Fruit fly (Drosophila melanogaster) whole organism, prepupa: Measurements from ENCODE around the gene capt.

Source experiments
- CG10669 ChIP-seq: fragments of 200-800 bp; sonication (Bioruptor generic); optimal IDR thresholded peaks from 3 replicates; lab custom pipeline; 2018; ENCODE audit warnings: missing biosample characterization, mild to moderate bottlenecking, missing genetic modification characterization, moderate library complexity
- CG11762 ChIP-seq: fragments of 200-800 bp; sonication (Bioruptor generic); optimal IDR thresholded peaks from 3 replicates; lab custom pipeline; 2016; ENCODE audit warnings: missing biosample characterization, missing genetic modification characterization; ENCODE audit not compliant: insufficient read depth
- CG11902 ChIP-seq: fragments of 200-800 bp; sonication (Bioruptor generic); optimal IDR thresholded peaks from 3 replicates; lab custom pipeline; 2016; ENCODE audit warnings: missing biosample characterization, missing genetic modification characterization
- CG1621 ChIP-seq: fragments of 200-800 bp; sonication (Bioruptor generic); optimal IDR thresholded peaks from 3 replicates; lab custom pipeline; 2018; ENCODE audit warnings: missing biosample characterization, mild to moderate bottlenecking, missing genetic modification characterization
- CG16779 ChIP-seq: fragments of 200-800 bp; sonication (Bioruptor generic); optimal IDR thresholded peaks from 3 replicates; lab custom pipeline; 2017; ENCODE audit warnings: missing biosample characterization, mild to moderate bottlenecking, missing genetic modification characterization
- CG3032 ChIP-seq: fragments of 200-800 bp; optimal IDR thresholded peaks from 2 replicates; lab custom pipeline; 2019; ENCODE audit warnings: missing biosample characterization, mild to moderate bottlenecking, missing genetic modification characterization, moderate library complexity
- CG31627 ChIP-seq: fragments of 200-800 bp; sonication (Bioruptor generic); optimal IDR thresholded peaks from 3 replicates; lab custom pipeline; 2016; ENCODE audit warnings: missing biosample characterization, missing genetic modification characterization
- CG32006 ChIP-seq: fragments of 200-800 bp; sonication (Bioruptor generic); optimal IDR thresholded peaks from 3 replicates; lab custom pipeline; 2017; ENCODE audit warnings: missing biosample characterization, mild to moderate bottlenecking, missing genetic modification characterization
- CG3919 ChIP-seq: fragments of 200-800 bp; sonication (Bioruptor generic); optimal IDR thresholded peaks from 3 replicates; lab custom pipeline; 2016; ENCODE audit warnings: missing biosample characterization, missing genetic modification characterization
- CG6163 ChIP-seq: fragments of 200-800 bp; sonication (Bioruptor generic); IDR thresholded peaks from 3 replicates; pipeline ENCODE4 v1.3.6; 2022; ENCODE audit warnings: missing biosample characterization, missing genetic modification characterization
- CG6276 ChIP-seq: fragments of 200-800 bp; sonication (Bioruptor generic); optimal IDR thresholded peaks from 2 replicates; lab custom pipeline; 2017; ENCODE audit warnings: missing biosample characterization, mild to moderate bottlenecking, missing genetic modification characterization
- CG8119 ChIP-seq: fragments of 200-800 bp; sonication (Bioruptor generic); IDR thresholded peaks from 3 replicates; pipeline ENCODE4 v1.3.6; 2022; ENCODE audit warnings: missing biosample characterization, missing genetic modification characterization
- CG8632 ChIP-seq: fragments of 200-800 bp; sonication (Bioruptor generic); optimal IDR thresholded peaks from 3 replicates; lab custom pipeline; 2016; ENCODE audit warnings: missing biosample characterization, missing genetic modification characterization
- CG9139 ChIP-seq: fragments of 200-800 bp; sonication (Bioruptor generic); optimal IDR thresholded peaks from 3 replicates; lab custom pipeline; 2017; ENCODE audit warnings: missing biosample characterization, mild to moderate bottlenecking, missing genetic modification characterization
- Eip78C ChIP-seq: fragments of 200-800 bp; sonication (Bioruptor generic); peaks from one replicate; lab custom pipeline; 2016; ENCODE audit warnings: missing biosample characterization, missing genetic modification characterization
- Eip93F ChIP-seq: fragments of 200-800 bp; sonication (Bioruptor generic); optimal IDR thresholded peaks from 2 replicates; lab custom pipeline; 2016; ENCODE audit warnings: missing biosample characterization, mild to moderate bottlenecking, missing genetic modification characterization
- Ets96B ChIP-seq: fragments of 200-800 bp; optimal IDR thresholded peaks from 2 replicates; lab custom pipeline; 2019; ENCODE audit warnings: missing biosample characterization, mild to moderate bottlenecking, missing genetic modification characterization, moderate library complexity
- Met ChIP-seq: fragments of 200-800 bp; sonication (Bioruptor generic); optimal IDR thresholded peaks from 3 replicates; lab custom pipeline; 2016; ENCODE audit warnings: missing biosample characterization, missing genetic modification characterization
- OdsH ChIP-seq: fragments of 200-800 bp; sonication (Bioruptor generic); optimal IDR thresholded peaks from 3 replicates; lab custom pipeline; 2016; ENCODE audit warnings: missing biosample characterization, missing genetic modification characterization
- Sox14 ChIP-seq: fragments of 200-800 bp; sonication (Bioruptor generic); optimal IDR thresholded peaks from 3 replicates; lab custom pipeline; 2016; ENCODE audit warnings: missing biosample characterization, missing genetic modification characterization
- achi ChIP-seq: fragments of 200-800 bp; sonication (Bioruptor generic); optimal IDR thresholded peaks from 3 replicates; lab custom pipeline; 2016; ENCODE audit warnings: missing biosample characterization, missing genetic modification characterization
- acj6 ChIP-seq: fragments of 200-800 bp; sonication (Bioruptor generic); optimal IDR thresholded peaks from 3 replicates; lab custom pipeline; 2016; ENCODE audit warnings: missing biosample characterization, missing genetic modification characterization
- dac ChIP-seq: fragments of 200-800 bp; sonication (Bioruptor generic); optimal IDR thresholded peaks from 2 replicates; lab custom pipeline; 2017; ENCODE audit warnings: missing biosample characterization, mild to moderate bottlenecking, missing genetic modification characterization
- dsx ChIP-seq: fragments of 200-800 bp; optimal IDR thresholded peaks from 3 replicates; lab custom pipeline; 2019; ENCODE audit warnings: missing biosample characterization, mild to moderate bottlenecking, missing genetic modification characterization, moderate library complexity; ENCODE audit not compliant: poor library complexity, severe bottlenecking
- eg ChIP-seq: fragments of 200-800 bp; sonication (Bioruptor generic); IDR thresholded peaks from 3 replicates; pipeline ENCODE4 v1.3.6; 2022; ENCODE audit warnings: missing biosample characterization, missing genetic modification characterization
- esn ChIP-seq: fragments of 200-800 bp; sonication (Bioruptor generic); optimal IDR thresholded peaks from 2 replicates; lab custom pipeline; 2016; ENCODE audit warnings: missing biosample characterization, mild to moderate bottlenecking, missing genetic modification characterization, moderate library complexity
- fkh ChIP-seq: fragments of 200-800 bp; sonication (Bioruptor generic); optimal IDR thresholded peaks from 3 replicates; lab custom pipeline; 2017; ENCODE audit warnings: missing biosample characterization, mild to moderate bottlenecking, missing genetic modification characterization, moderate library complexity
- lz ChIP-seq: fragments of 200-800 bp; sonication (Bioruptor generic); optimal IDR thresholded peaks from 3 replicates; lab custom pipeline; 2016; ENCODE audit warnings: missing biosample characterization, missing genetic modification characterization
- net ChIP-seq: fragments of 200-800 bp; sonication (Bioruptor generic); optimal IDR thresholded peaks from 3 replicates; lab custom pipeline; 2016; ENCODE audit warnings: missing biosample characterization, missing genetic modification characterization
- pdm3 ChIP-seq: fragments of 200-800 bp; sonication (Bioruptor generic); optimal IDR thresholded peaks from 3 replicates; lab custom pipeline; 2016; ENCODE audit warnings: missing biosample characterization, missing genetic modification characterization
- salr ChIP-seq, 2 experiments: fragments of 200-800 bp; sonication (Bioruptor generic); optimal IDR thresholded peaks; 3 replicates each; lab custom pipeline; 2016 to 2018; ENCODE audit warnings: missing biosample characterization in 2 of 2, missing genetic modification characterization in 2 of 2, mild to moderate bottlenecking in 1 of 2
- spab ChIP-seq: fragments of 200-800 bp; sonication (Bioruptor generic); optimal IDR thresholded peaks from 2 replicates; lab custom pipeline; 2017; ENCODE audit warnings: missing biosample characterization, mild to moderate bottlenecking, missing genetic modification characterization, missing genetic modification reagents
- topi ChIP-seq: fragments of 200-800 bp; sonication (Bioruptor generic); optimal IDR thresholded peaks from 3 replicates; lab custom pipeline; 2016; ENCODE audit warnings: missing biosample characterization, missing genetic modification characterization

The capt gene

dm6 chr2L:1156592-1157249 lies 1.3 kb downstream of the capt start:
- TF ChIP-seq net (GFP tag; lab: Kevin White, UChicago) (no peak), CG3919 (no peak), spab (GFP tag; lab: Kevin White, UChicago) (no peak), Eip78C (GFP tag; lab: Kevin White, UChicago) (peak; percentile 60), CG16779 (no peak), CG6276 (GFP tag; lab: Kevin White, UChicago) (no peak), lz (GFP tag; lab: Kevin White, UChicago) (no peak), CG9139 (no peak), Sox14 (GFP tag; lab: Kevin White, UChicago) (no peak), Eip93F (GFP tag; lab: Kevin White, UChicago) (no peak), achi (GFP tag; lab: Kevin White, UChicago) (no peak), CG8632 (GFP tag; lab: Kevin White, UChicago) (no peak), CG10669 (GFP tag; lab: Kevin White, UChicago) (no peak), Ets96B (tag; lab: Kevin White, UChicago) (no peak), topi (GFP tag; lab: Kevin White, UChicago) (no peak), Met (no peak), CG11762 (GFP tag; lab: Kevin White, UChicago) (no peak), dac (peak; percentile 59), CG31627 (GFP tag; lab: Kevin White, UChicago) (no peak), CG8119 (GFP tag; lab: Robert Waterston, UW) (peak; percentile 77), OdsH (no peak), pdm3 (GFP tag; lab: Kevin White, UChicago) (no peak), salr (GFP tag; optimal IDR thresholded peaks at IDR 0.05; lab: Kevin White, UChicago) (peak in 1 of 2 experiments; percentile 24), fkh (GFP tag; lab: Kevin White, UChicago) (no peak), CG32006 (peak; percentile 77)

DNA sequence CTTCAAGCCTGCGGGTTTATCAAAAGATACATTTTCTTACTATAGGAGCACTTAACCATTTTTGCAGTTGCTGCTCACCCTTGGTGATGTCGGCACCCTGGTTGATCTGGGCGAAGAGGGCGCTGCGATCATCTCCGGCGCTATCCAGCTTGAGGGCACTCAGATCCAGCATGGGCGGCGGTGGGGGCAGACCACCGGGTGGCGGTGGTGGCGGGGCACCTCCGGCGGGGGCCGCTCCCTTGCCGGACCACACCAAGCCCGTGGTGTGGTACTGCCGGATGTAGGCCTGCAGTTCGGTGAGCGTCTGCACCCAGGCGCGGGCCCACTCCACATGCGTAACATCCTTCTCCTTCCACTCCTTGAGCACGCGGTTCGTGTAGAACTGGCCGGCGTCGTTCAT lies 5.4 kb downstream of the capt start:
- TF ChIP-seq dsx: no peak
- no peak for TF ChIP-seq CG11902
- TF ChIP-seq lz (GFP tag; lab: Kevin White, UChicago): no peak
- TF ChIP-seq esn (GFP tag; lab: Kevin White, UChicago): no peak
- TF ChIP-seq acj6: no peak

- TF ChIP-seq lz (GFP tag; lab: Kevin White, UChicago): peak; percentile 42
- peak; percentile 78 for TF ChIP-seq CG6163 (GFP tag; lab: Robert Waterston, UW)
- TF ChIP-seq esn (GFP tag; lab: Kevin White, UChicago): peak; percentile 70
- TF ChIP-seq CG6276 (GFP tag; lab: Kevin White, UChicago): no peak
- peak; percentile 58; the same call in 2 of the 3 replicates for TF ChIP-seq eg (GFP tag; lab: Robert Waterston, UW)
- no peak for TF ChIP-seq CG16779
- TF ChIP-seq CG31627 (GFP tag; lab: Kevin White, UChicago): peak; percentile 48
- TF ChIP-seq CG3032: peak; percentile 31
Measured at dm6 chr2L:1150554-1150953, 7.5 kb downstream of the capt start, which contains the start of the genes Tfb4 and Vps29. Gene Tfb4, minus strand, starts transcription at chr2L:1150677. Gene Vps29, plus strand, starts transcription at chr2L:1150766.

dm6 chr2L:1147656-1148055 lies 10.4 kb downstream of the capt start:
- TF ChIP-seq CG10669 (GFP tag; lab: Kevin White, UChicago) (no peak), CG1621 (tag; lab: Kevin White, UChicago) (peak; percentile 95), acj6 (no peak)
